Worm (Caenorhabditis elegans) whole organism, L4/young adult: Measurements from ENCODE around the gene cul-6.

Source experiments
- W03F9.2 ChIP-seq: fragments of 150-350 bp; optimal IDR thresholded peaks from 2 replicates; lab custom pipeline; 2014; ENCODE audit warnings: missing biosample characterization, missing genetic modification characterization
- dao-5 ChIP-seq: sonication (generic microtip); optimal IDR thresholded peaks from 2 replicates; lab custom pipeline; 2016; ENCODE audit warnings: missing genotype, missing genetic modification characterization, moderate library complexity, missing compliant biosample characterization
- him-1 ChIP-seq: sonication (generic microtip); optimal IDR thresholded peaks from 2 replicates; lab custom pipeline; 2016; ENCODE audit warnings: missing genotype, missing genetic modification reagents, missing genetic modification characterization, missing compliant biosample characterization

DNA sequence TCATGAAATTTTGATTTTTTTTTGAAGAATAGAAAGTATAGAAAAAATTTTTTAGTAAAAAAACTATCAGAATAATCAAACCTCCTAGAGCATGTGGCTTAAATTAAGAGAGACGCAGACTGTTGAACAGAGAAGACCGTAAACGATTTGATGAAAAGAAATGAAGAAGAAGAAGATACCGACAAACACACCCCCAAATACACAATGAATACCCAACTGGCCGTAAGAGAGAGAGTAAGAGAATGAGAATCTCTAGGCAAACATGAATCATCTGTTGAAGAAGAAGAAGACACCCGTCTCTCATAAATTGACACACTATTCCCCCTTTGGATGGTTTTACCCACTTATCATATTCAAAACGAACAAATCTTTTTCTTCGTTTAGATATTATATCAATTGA, 43.6 kb upstream of the cul-6 start:
- TF ChIP-seq W03F9.2 (tag; lab: Kevin White, UChicago) (no peak), him-1 (no peak), dao-5 (tag; lab: Kevin White, UChicago) (no peak)
